Fruit fly (Drosophila melanogaster) whole organism, embryonic: ENCODE data around the gene CG46434.

Source experiments
- Abd-B ChIP-seq: fragments of 200-800 bp; sonication (Bioruptor generic); optimal IDR thresholded peaks from 2 replicates; lab custom pipeline; 2018; ENCODE audit warnings: missing biosample characterization, mild to moderate bottlenecking, missing genetic modification characterization, moderate library complexity
- Aef1 ChIP-seq: fragments of 200-800 bp; sonication (Bioruptor generic); IDR thresholded peaks from 3 replicates; pipeline ENCODE4 v1.3.6; 2022; ENCODE audit warnings: missing biosample characterization, missing genetic modification characterization
- Atf6 ChIP-seq: fragments of 200-800 bp; sonication (Bioruptor generic); IDR thresholded peaks from 2 replicates; pipeline ENCODE4 v1.3.6; 2022; ENCODE audit warnings: missing biosample characterization, missing genetic modification characterization
- Bteb2 ChIP-seq: fragments of 200-800 bp; sonication (Bioruptor generic); optimal IDR thresholded peaks from 2 replicates; lab custom pipeline; 2016; ENCODE audit warnings: missing biosample characterization, missing genetic modification characterization
- CG11504 ChIP-seq: fragments of 200-800 bp; sonication (Bioruptor generic); optimal IDR thresholded peaks from 3 replicates; lab custom pipeline; 2019; ENCODE audit warnings: missing biosample characterization, mild to moderate bottlenecking, missing genetic modification characterization, moderate library complexity
- CG12299 ChIP-seq: fragments of 200-800 bp; sonication (Bioruptor generic); optimal IDR thresholded peaks from 2 replicates; lab custom pipeline; 2018; ENCODE audit warnings: missing biosample characterization, mild to moderate bottlenecking, missing genetic modification characterization
- CG13624 ChIP-seq: fragments of 200-800 bp; sonication (Bioruptor generic); optimal IDR thresholded peaks from 2 replicates; lab custom pipeline; 2016; ENCODE audit warnings: missing biosample characterization, missing genetic modification characterization
- CG13894 ChIP-seq: fragments of 200-800 bp; sonication (Bioruptor generic); optimal IDR thresholded peaks from 3 replicates; lab custom pipeline; 2018; ENCODE audit warnings: missing biosample characterization, mild to moderate bottlenecking, missing genetic modification characterization, moderate library complexity
- CG14710 ChIP-seq: fragments of 200-800 bp; sonication (Bioruptor generic); optimal IDR thresholded peaks from 3 replicates; lab custom pipeline; 2019; ENCODE audit warnings: missing biosample characterization, mild to moderate bottlenecking, missing genetic modification characterization, moderate library complexity
- CG15073 ChIP-seq: fragments of 200-800 bp; sonication (Bioruptor generic); optimal IDR thresholded peaks from 2 replicates; lab custom pipeline; 2016; ENCODE audit warnings: missing biosample characterization, missing genetic modification characterization
- CG18011 ChIP-seq: fragments of 200-800 bp; sonication (Bioruptor generic); optimal IDR thresholded peaks from 2 replicates; lab custom pipeline; 2017; ENCODE audit warnings: missing biosample characterization, missing genetic modification characterization, mild to moderate bottlenecking, moderate library complexity, missing genotype
- CG18599 ChIP-seq: fragments of 200-800 bp; sonication (Bioruptor generic); optimal IDR thresholded peaks from 3 replicates; lab custom pipeline; 2017; ENCODE audit warnings: missing biosample characterization, missing genetic modification characterization, mild to moderate bottlenecking, moderate library complexity, missing genetic modification reagents
- CG18764 ChIP-seq: fragments of 200-800 bp; sonication (Bioruptor generic); optimal IDR thresholded peaks from 3 replicates; lab custom pipeline; 2016; ENCODE audit warnings: missing biosample characterization, missing genetic modification characterization
- CG32772 ChIP-seq: fragments of 200-800 bp; sonication (Bioruptor generic); IDR thresholded peaks from 2 replicates; pipeline ENCODE4 v1.3.6; 2022; ENCODE audit warnings: missing biosample characterization, missing genetic modification characterization
- CG7556 ChIP-seq: fragments of 200-800 bp; sonication (Bioruptor generic); optimal IDR thresholded peaks from 2 replicates; lab custom pipeline; 2017; ENCODE audit warnings: missing biosample characterization, mild to moderate bottlenecking, missing genetic modification characterization
- CG9215 ChIP-seq: fragments of 200-800 bp; sonication (Bioruptor generic); IDR thresholded peaks from 2 replicates; pipeline ENCODE4 v1.3.6; 2022; ENCODE audit warnings: missing biosample characterization, missing genetic modification characterization
- D19B ChIP-seq: fragments of 200-800 bp; sonication (Bioruptor generic); optimal IDR thresholded peaks from 2 replicates; lab custom pipeline; 2017; ENCODE audit warnings: missing biosample characterization, mild to moderate bottlenecking, missing genetic modification characterization
- Dll ChIP-seq: fragments of 200-800 bp; sonication (Bioruptor generic); IDR thresholded peaks from 4 replicates; pipeline ENCODE4 v1.3.6; 2022; ENCODE audit warnings: missing biosample characterization, missing genetic modification characterization; ENCODE audit not compliant: partially characterized antibody
- Doc3 ChIP-seq: fragments of 200-800 bp; sonication (Bioruptor generic); IDR thresholded peaks from 3 replicates; pipeline ENCODE4 v1.3.6; 2022; ENCODE audit warnings: missing biosample characterization, missing genetic modification characterization; ENCODE audit not compliant: partially characterized antibody
- Hr39 ChIP-seq: fragments of >200 bp; optimal IDR thresholded peaks from 2 replicates; lab custom pipeline; 2017
- Lhr ChIP-seq: fragments of 200-800 bp; sonication (Bioruptor generic); optimal IDR thresholded peaks from 3 replicates; lab custom pipeline; 2017; ENCODE audit warnings: mild to moderate bottlenecking, missing biosample characterization, missing genetic modification reagents, missing genetic modification characterization
- MBD-R2 ChIP-seq: fragments of 200-800 bp; sonication (Bioruptor generic); IDR thresholded peaks from 2 replicates; pipeline ENCODE4 v1.3.6; 2022; ENCODE audit warnings: missing biosample characterization, missing genetic modification characterization
- Pdp1 ChIP-seq, 2 experiments: fragments of 200-800 bp; sonication (Bioruptor generic); optimal IDR thresholded peaks; 3 replicates each; lab custom pipeline; 2016; ENCODE audit warnings: missing biosample characterization in 2 of 2, missing genetic modification characterization in 2 of 2, mild to moderate bottlenecking in 1 of 2, moderate library complexity in 1 of 2
- Sox100B ChIP-seq: fragments of 200-800 bp; sonication (Bioruptor generic); optimal IDR thresholded peaks from 3 replicates; lab custom pipeline; 2018; ENCODE audit warnings: missing biosample characterization, mild to moderate bottlenecking, missing genetic modification characterization
- Sox102F ChIP-seq: fragments of 200-800 bp; sonication (Bioruptor generic); optimal IDR thresholded peaks from 2 replicates; lab custom pipeline; 2018; ENCODE audit warnings: missing biosample characterization, mild to moderate bottlenecking, missing genetic modification characterization, moderate library complexity
- abd-A ChIP-seq: fragments of 200-800 bp; sonication (Bioruptor generic); optimal IDR thresholded peaks from 3 replicates; lab custom pipeline; 2019; ENCODE audit warnings: missing biosample characterization, mild to moderate bottlenecking, missing genetic modification characterization, moderate library complexity
- amos ChIP-seq: fragments of 200-800 bp; sonication (Bioruptor generic); IDR thresholded peaks from 2 replicates; pipeline ENCODE4 v1.3.6; 2022; ENCODE audit warnings: missing biosample characterization, missing genetic modification characterization; ENCODE audit not compliant: partially characterized antibody
- ap ChIP-seq: fragments of 200-800 bp; sonication (Bioruptor generic); IDR thresholded peaks from 2 replicates; pipeline ENCODE4 v1.3.6; 2022; ENCODE audit warnings: missing biosample characterization, missing genetic modification characterization
- az2 ChIP-seq: fragments of 200-800 bp; sonication (Bioruptor generic); optimal IDR thresholded peaks from 3 replicates; lab custom pipeline; 2016; ENCODE audit warnings: missing biosample characterization, missing genetic modification characterization
- da ChIP-seq: fragments of 200-800 bp; sonication (Bioruptor generic); optimal IDR thresholded peaks from 2 replicates; lab custom pipeline; 2016; ENCODE audit warnings: missing biosample characterization, missing genetic modification characterization
- dysf ChIP-seq: fragments of 200-800 bp; sonication (Bioruptor generic); IDR thresholded peaks from 3 replicates; pipeline ENCODE4 v1.3.6; 2022; ENCODE audit warnings: missing biosample characterization, missing genetic modification characterization
- grau ChIP-seq: fragments of 200-800 bp; optimal IDR thresholded peaks from 3 replicates; lab custom pipeline; 2019; ENCODE audit warnings: missing biosample characterization, mild to moderate bottlenecking, missing genetic modification characterization, moderate library complexity
- pb ChIP-seq: fragments of 200-800 bp; sonication (Bioruptor generic); optimal IDR thresholded peaks from 3 replicates; lab custom pipeline; 2016; ENCODE audit warnings: missing biosample characterization, missing genetic modification characterization
- phol ChIP-seq: fragments of 200-800 bp; sonication (Bioruptor generic); optimal IDR thresholded peaks from 3 replicates; lab custom pipeline; 2018; ENCODE audit warnings: missing biosample characterization, mild to moderate bottlenecking, missing genetic modification characterization, moderate library complexity
- sd ChIP-seq: fragments of 200-800 bp; sonication (Bioruptor generic); optimal IDR thresholded peaks from 3 replicates; lab custom pipeline; 2018; ENCODE audit warnings: missing biosample characterization, mild to moderate bottlenecking, missing genetic modification characterization, moderate library complexity
- sisA ChIP-seq: fragments of 200-800 bp; sonication (Bioruptor generic); IDR thresholded peaks from 2 replicates; pipeline ENCODE4 v1.3.6; 2022; ENCODE audit warnings: missing biosample characterization, missing genetic modification characterization
- tll ChIP-seq, 2 experiments: fragments of 200-800 bp in 1 of 2; fragments of >200 bp in 1 of 2; sonication (Bioruptor generic) in 1 of 2; optimal IDR thresholded peaks; 2 replicates each; lab custom pipeline; 2017 to 2019; ENCODE audit warnings: missing biosample characterization in 2 of 2, missing genetic modification characterization in 2 of 2, mild to moderate bottlenecking in 1 of 2, moderate library complexity in 1 of 2
- tna ChIP-seq: fragments of 200-800 bp; sonication (Bioruptor generic); IDR thresholded peaks from 2 replicates; pipeline ENCODE4 v1.3.6; 2022; ENCODE audit warnings: missing biosample characterization, missing genetic modification characterization; ENCODE audit not compliant: partially characterized antibody
- trh ChIP-seq: fragments of 200-800 bp; sonication (Bioruptor generic); optimal IDR thresholded peaks from 2 replicates; lab custom pipeline; 2016; ENCODE audit warnings: missing biosample characterization, missing genetic modification characterization
- tup ChIP-seq: fragments of 200-800 bp; sonication (Bioruptor generic); optimal IDR thresholded peaks from 2 replicates; lab custom pipeline; 2016; ENCODE audit warnings: missing biosample characterization, mild to moderate bottlenecking, missing genetic modification characterization, moderate library complexity
- vvl ChIP-seq: fragments of 200-800 bp; sonication (Bioruptor generic); IDR thresholded peaks from 2 replicates; pipeline ENCODE4 v1.3.6; 2022; ENCODE audit warnings: missing biosample characterization, missing genetic modification characterization

CG46434 gene

dm6 chr3L:19496600-19496999 lies 47.4 kb downstream of the CG46434 start (continued):
- TF ChIP-seq CG18011 (GFP tag; lab: Kevin White, UChicago) (no peak), sisA (GFP tag; lab: Robert Waterston, UW) (no peak), Sox100B (GFP tag; lab: Kevin White, UChicago) (no peak), grau (tag; lab: Kevin White, UChicago) (no peak), ap (no peak), D19B (GFP tag; lab: Kevin White, UChicago) (no peak), CG13894 (tag; lab: Kevin White, UChicago) (peak; percentile 54), CG9215 (GFP tag; lab: Robert Waterston, UW) (no peak), phol (tag; lab: Kevin White, UChicago) (no peak), abd-A (tag; lab: Kevin White, UChicago) (no peak), Atf6 (GFP tag; lab: Robert Waterston, UW) (no peak), Bteb2 (GFP tag; lab: Kevin White, UChicago) (no peak), CG11504 (tag; lab: Kevin White, UChicago) (no peak), amos (GFP tag; lab: Robert Waterston, UW) (no peak), pb (GFP tag; lab: Kevin White, UChicago) (no peak), Doc3 (no peak), sd (no peak), Aef1 (GFP tag; lab: Robert Waterston, UW) (no peak), CG7556 (GFP tag; lab: Kevin White, UChicago) (no peak), tna (GFP tag; lab: Robert Waterston, UW) (no peak), tup (GFP tag; lab: Kevin White, UChicago) (no peak), CG15073 (GFP tag; lab: Kevin White, UChicago) (no peak), vvl (no peak), dysf (GFP tag; lab: Robert Waterston, UW) (peak; percentile 28; the same call in 1 of the 3 replicates), Hr39 (lab: Kevin White, UChicago) (no peak), CG13624 (GFP tag; lab: Kevin White, UChicago) (no peak), CG14710 (tag; lab: Kevin White, UChicago) (no peak), CG32772 (GFP tag; lab: Robert Waterston, UW) (0 out of 2 replicates have a peak, but pooled peaks have one; percentile 21), Lhr (GFP tag; lab: Kevin White, UChicago) (no peak), MBD-R2 (GFP tag; lab: Robert Waterston, UW) (no peak), CG12299 (no peak), az2 (GFP tag; lab: Kevin White, UChicago) (no peak), CG18599 (GFP tag; lab: Kevin White, UChicago) (no peak), tll (GFP tag; optimal IDR thresholded peaks at IDR 0.05; lab: Kevin White, UChicago) (no peak), trh (GFP tag; lab: Kevin White, UChicago) (no peak), Sox102F (GFP tag; lab: Kevin White, UChicago) (no peak), Dll (no peak), Abd-B (GFP tag; lab: Kevin White, UChicago) (no peak), da (GFP tag; lab: Kevin White, UChicago) (no peak), Pdp1 (GFP tag; optimal IDR thresholded peaks at IDR 0.05; lab: Kevin White, UChicago) (no peak), CG18764 (GFP tag; lab: Kevin White, UChicago) (no peak)
